Worm (Caenorhabditis elegans) whole organism, young adult: ENCODE data around the gene pat-6.

ENCODE experiments used
- D2030.7 ChIP-seq: fragments of 200-800 bp; sonication (Bioruptor generic); IDR thresholded peaks from 2 replicates; pipeline ENCODE4 v1.3.6; 2022; ENCODE audit warnings: missing genetic modification reagents, missing genetic modification characterization, missing compliant biosample characterization
- K11D2.4 ChIP-seq: fragments of 200-800 bp; sonication (Bioruptor generic); IDR thresholded peaks from 2 replicates; pipeline ENCODE4 v1.3.6; 2022; ENCODE audit warnings: missing genetic modification reagents, missing genetic modification characterization, missing compliant biosample characterization
- Y53G8AR.9 ChIP-seq: fragments of 200-800 bp; sonication (Bioruptor generic); conservative IDR thresholded peaks from 2 replicates; pipeline ENCODE4 v1.3.6; 2022; ENCODE audit warnings: missing genetic modification reagents, missing genetic modification characterization, missing compliant biosample characterization
- aptf-2 ChIP-seq: fragments of 200-800 bp; sonication (Bioruptor generic); conservative IDR thresholded peaks from 2 replicates; pipeline ENCODE4 v1.3.6; 2022; ENCODE audit warnings: missing genetic modification reagents, missing genetic modification characterization, missing compliant biosample characterization
- atf-7 ChIP-seq: sonication (generic microtip); optimal IDR thresholded peaks from 2 replicates; lab custom pipeline; 2017; ENCODE audit warnings: mild to moderate bottlenecking, missing genetic modification characterization, missing compliant biosample characterization
- attf-3 ChIP-seq: fragments of 200-800 bp; sonication (Bioruptor generic); conservative IDR thresholded peaks from 2 replicates; pipeline ENCODE4 v1.3.6; 2022; ENCODE audit warnings: missing genetic modification reagents, missing genetic modification characterization, missing compliant biosample characterization
- attf-5 ChIP-seq: fragments of 200-800 bp; sonication (Bioruptor generic); optimal IDR thresholded peaks from 2 replicates; lab custom pipeline; 2018; ENCODE audit warnings: mild to moderate bottlenecking, missing genetic modification characterization, missing compliant biosample characterization
- bed-2 ChIP-seq: fragments of 200-800 bp; sonication (Bioruptor generic); IDR thresholded peaks from 2 replicates; pipeline ENCODE4 v1.3.6; 2022; ENCODE audit warnings: missing genetic modification reagents, missing genetic modification characterization, missing compliant biosample characterization
- ceh-40 ChIP-seq: fragments of 200-800 bp; sonication (Bioruptor generic); IDR thresholded peaks from 2 replicates; pipeline ENCODE4 v1.3.6; 2022; ENCODE audit warnings: missing genetic modification characterization, missing compliant biosample characterization
- chd-7 ChIP-seq: sonication (generic microtip); optimal IDR thresholded peaks from 2 replicates; lab custom pipeline; 2016; ENCODE audit warnings: mild to moderate bottlenecking, missing genetic modification characterization, moderate library complexity, missing compliant biosample characterization
- dox-1 ChIP-seq: fragments of 200-800 bp; sonication (Bioruptor generic); IDR thresholded peaks from 2 replicates; pipeline ENCODE4 v1.3.6; 2022; ENCODE audit warnings: missing genetic modification reagents, missing genetic modification characterization, missing compliant biosample characterization
- egrh-3 ChIP-seq: fragments of 200-800 bp; sonication (Bioruptor generic); IDR thresholded peaks from 2 replicates; pipeline ENCODE4 v1.3.6; 2022; ENCODE audit warnings: missing genetic modification reagents, missing genetic modification characterization, missing compliant biosample characterization
- ekl-4 ChIP-seq: fragments of 200-800 bp; sonication (Bioruptor generic); IDR thresholded peaks from 2 replicates; pipeline ENCODE4 v1.3.6; 2022; ENCODE audit warnings: missing genetic modification reagents, missing genetic modification characterization, missing compliant biosample characterization
- let-526 ChIP-seq: fragments of 200-800 bp; sonication (Bioruptor generic); IDR thresholded peaks from 2 replicates; pipeline ENCODE4 v1.3.6; 2022; ENCODE audit warnings: missing genetic modification reagents, missing genetic modification characterization, missing compliant biosample characterization
- lin-40 ChIP-seq: sonication (generic microtip); optimal IDR thresholded peaks from 2 replicates; lab custom pipeline; 2016; ENCODE audit warnings: missing genetic modification characterization, mild to moderate bottlenecking, missing compliant biosample characterization, missing genotype, missing genetic modification reagents
- lin-54 ChIP-seq: fragments of 200-800 bp; sonication (Bioruptor generic); optimal IDR thresholded peaks from 2 replicates; lab custom pipeline; 2018; ENCODE audit warnings: mild to moderate bottlenecking, missing genetic modification characterization, missing compliant biosample characterization
- lsl-1 ChIP-seq: fragments of 200-800 bp; sonication (Bioruptor generic); optimal IDR thresholded peaks from 2 replicates; lab custom pipeline; 2018; ENCODE audit warnings: mild to moderate bottlenecking, missing genetic modification characterization, moderate library complexity, missing compliant biosample characterization
- mcd-1 ChIP-seq: fragments of 200-800 bp; sonication (Bioruptor generic); IDR thresholded peaks from 2 replicates; pipeline ENCODE4 v1.3.6; 2022; ENCODE audit warnings: missing genetic modification reagents, missing genetic modification characterization, missing compliant biosample characterization
- nfya-1 ChIP-seq: sonication (generic microtip); optimal IDR thresholded peaks from 2 replicates; lab custom pipeline; 2017; ENCODE audit warnings: antibody characterized with exemption, missing compliant biosample characterization, missing genetic modification characterization, borderline replicate concordance; ENCODE audit not compliant: insufficient read depth
- nfya-2 ChIP-seq: fragments of 200-800 bp; sonication (Bioruptor generic); IDR thresholded peaks from 2 replicates; pipeline ENCODE4 v1.3.6; 2022; ENCODE audit warnings: missing genetic modification reagents, missing genetic modification characterization, missing compliant biosample characterization
- nhr-179 ChIP-seq: sonication (generic microtip); optimal IDR thresholded peaks from 2 replicates; lab custom pipeline; 2016; ENCODE audit warnings: mild to moderate bottlenecking, missing genetic modification characterization, missing compliant biosample characterization
- rcor-1 ChIP-seq: fragments of 200-800 bp; sonication (Bioruptor generic); IDR thresholded peaks from 2 replicates; pipeline ENCODE4 v1.3.6; 2022; ENCODE audit warnings: missing genetic modification reagents, missing genetic modification characterization, missing compliant biosample characterization
- rpc-1 ChIP-seq, 2 experiments: fragments of 150-350 bp in 1 of 2; sonication (generic microtip) in 1 of 2; optimal IDR thresholded peaks; 2 replicates each; lab custom pipeline; 2014 to 2018; ENCODE audit warnings: missing biosample characterization in 1 of 2, missing genetic modification characterization in 1 of 2, missing genetic modification reagents in 1 of 2, missing genotype in 1 of 2
- sdz-38 ChIP-seq: sonication (generic microtip); optimal IDR thresholded peaks from 2 replicates; lab custom pipeline; 2016; ENCODE audit warnings: missing genotype, missing genetic modification characterization, missing compliant biosample characterization
- snpc-1.3 ChIP-seq: sonication (generic microtip); optimal IDR thresholded peaks from 2 replicates; lab custom pipeline; 2017; ENCODE audit warnings: missing genetic modification characterization, mild to moderate bottlenecking, missing compliant biosample characterization, antibody characterized with exemption, moderate library complexity, missing genotype, missing genetic modification reagents; ENCODE audit not compliant: insufficient read depth
- somi-1 ChIP-seq: fragments of 200-800 bp; sonication (Bioruptor generic); optimal IDR thresholded peaks from 2 replicates; lab custom pipeline; 2018; ENCODE audit warnings: mild to moderate bottlenecking, missing genetic modification characterization, missing compliant biosample characterization
- tbp1 ChIP-seq: fragments of 200-800 bp; sonication (Bioruptor generic); optimal IDR thresholded peaks from 2 replicates; lab custom pipeline; 2018; ENCODE audit warnings: mild to moderate bottlenecking, missing genetic modification characterization, missing compliant biosample characterization
- ztf-18 ChIP-seq: sonication (generic microtip); optimal IDR thresholded peaks from 2 replicates; lab custom pipeline; 2016; ENCODE audit warnings: missing genotype, mild to moderate bottlenecking, missing genetic modification characterization, missing compliant biosample characterization
- ztf-26 ChIP-seq: sonication (generic microtip); optimal IDR thresholded peaks from 2 replicates; lab custom pipeline; 2017; ENCODE audit warnings: missing genetic modification characterization, missing compliant biosample characterization

Gene pat-6

DNA sequence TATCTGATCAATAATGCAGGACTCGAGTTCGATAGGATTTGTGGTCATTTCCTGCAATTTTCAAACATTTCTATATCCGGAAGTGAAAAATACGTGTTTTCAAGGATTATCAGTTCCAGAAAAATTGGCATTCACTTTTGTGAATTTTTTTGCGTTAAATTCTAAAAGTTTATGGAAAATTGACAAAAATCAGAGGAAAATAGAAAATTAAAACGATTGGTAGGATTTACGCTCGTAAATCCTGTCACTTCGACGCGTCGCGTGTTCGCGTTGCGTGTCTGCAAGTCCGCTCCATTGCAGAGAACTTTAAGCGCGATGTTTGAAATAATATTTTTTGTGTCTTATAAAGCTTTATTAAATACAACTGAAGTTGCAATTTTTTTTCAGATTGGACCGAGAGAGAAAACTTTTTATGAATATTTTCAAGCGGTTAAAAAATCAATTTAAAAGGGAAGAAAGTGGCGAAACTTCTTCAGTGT is 8.6 kb downstream of the pat-6 start, which contains the start of gene rcat-1 (continued):
- peak; percentile 17; the same call in 1 of the 2 replicates for TF ChIP-seq rcor-1 (GFP tag; lab: Robert Waterston, UW)
- TF ChIP-seq nfya-2: no peak

DNA sequence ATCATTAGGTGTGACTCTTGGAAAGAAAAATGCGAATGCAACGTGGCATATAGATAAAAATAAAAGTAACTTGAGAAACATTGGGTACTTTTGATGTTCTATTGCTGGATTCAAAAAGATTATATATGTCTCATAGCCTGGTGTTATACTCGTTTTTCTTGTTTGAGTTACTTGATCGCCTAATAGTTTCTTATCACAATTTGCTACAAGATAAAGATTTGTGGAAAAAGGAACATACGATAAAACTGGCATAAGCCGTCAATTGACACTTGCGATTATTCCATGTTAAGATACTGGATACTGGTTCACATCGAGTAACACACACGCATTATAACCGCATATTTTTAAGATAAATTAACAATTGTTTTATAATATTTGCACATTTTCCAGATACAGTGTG is 11.6 kb downstream of the pat-6 start, which contains the start of gene grl-19:
TSS of gene grl-19 (minus strand) at position 101 of the 400 bp plus-strand sequence.
- TF ChIP-seq ztf-18 (tag; lab: Kevin White, UChicago): no peak
- no peak for TF ChIP-seq K11D2.4
- no peak for TF ChIP-seq nhr-179 (tag; lab: Kevin White, UChicago)
- no peak for TF ChIP-seq egrh-3 (GFP tag; lab: Robert Waterston, UW)
- TF ChIP-seq dox-1: no peak
- TF ChIP-seq ceh-40: no peak
- TF ChIP-seq let-526: no peak

DNA sequence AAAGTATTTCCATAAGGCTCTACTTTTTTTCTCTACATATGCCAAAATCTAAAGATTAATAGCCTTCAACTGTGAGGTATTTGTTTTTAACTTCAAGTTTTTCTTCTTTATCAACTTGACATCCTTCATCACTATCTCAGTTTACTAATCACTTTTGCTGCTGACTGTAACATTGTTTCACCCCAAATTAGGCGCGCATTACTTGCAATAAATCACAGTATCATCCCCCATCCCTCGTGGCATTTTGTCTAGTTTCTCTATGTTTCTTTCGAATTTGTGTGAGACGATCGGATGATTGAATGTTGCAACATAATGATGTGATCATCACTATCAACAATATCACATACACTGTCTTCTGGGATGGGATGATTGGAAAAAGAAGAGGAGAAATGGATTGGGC is 16.5 kb downstream of the pat-6 start:
- TF ChIP-seq tbp1 (no peak), ztf-26 (peak; percentile 23), nfya-1 (no peak), atf-7 (tag; lab: Kevin White, UChicago) (no peak), somi-1 (GFP tag; lab: Kevin White, UChicago) (peak; percentile 41), ekl-4 (no peak), lin-40 (tag; lab: Kevin White, UChicago) (peak; percentile 27)
- TF ChIP-seq, all 124 proteins: peak for 3

DNA sequence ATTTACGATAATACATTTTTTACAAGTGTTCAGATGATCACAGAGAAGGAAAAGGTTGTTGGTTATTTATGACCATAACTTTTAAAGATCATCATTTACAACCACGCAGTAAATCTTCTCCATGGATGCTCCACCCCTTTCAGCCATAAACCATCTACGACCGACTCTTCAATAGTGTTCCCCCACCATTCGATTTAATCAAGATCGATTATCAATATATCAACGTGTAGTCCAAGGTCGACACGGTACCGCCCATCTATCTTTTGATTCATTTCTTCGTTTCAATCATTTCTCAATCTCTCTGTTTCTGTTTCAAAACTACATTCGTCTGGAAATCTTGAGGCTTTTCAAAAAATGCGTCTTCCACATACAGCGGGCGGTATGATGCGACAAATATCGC is 19.2 kb downstream of the pat-6 start, which contains the start of gene aass-1:
TSS of gene aass-1 (plus strand) at position 301 of the 400 bp plus-strand sequence.
- TF ChIP-seq D2030.7 (GFP tag; lab: Robert Waterston, UW): no peak
- TF ChIP-seq rpc-1 (optimal IDR thresholded peaks at IDR 0.05; lab: Kevin White, UChicago): no peak
- no peak for TF ChIP-seq rpc-1 (tag; optimal IDR thresholded peaks at IDR 0.05; lab: Kevin White, UChicago)
- TF ChIP-seq Y53G8AR.9 (GFP tag; lab: Robert Waterston, UW): no peak
- no peak for TF ChIP-seq attf-3 (GFP tag; lab: Robert Waterston, UW)
- no peak for TF ChIP-seq chd-7 (tag; lab: Kevin White, UChicago)

DNA sequence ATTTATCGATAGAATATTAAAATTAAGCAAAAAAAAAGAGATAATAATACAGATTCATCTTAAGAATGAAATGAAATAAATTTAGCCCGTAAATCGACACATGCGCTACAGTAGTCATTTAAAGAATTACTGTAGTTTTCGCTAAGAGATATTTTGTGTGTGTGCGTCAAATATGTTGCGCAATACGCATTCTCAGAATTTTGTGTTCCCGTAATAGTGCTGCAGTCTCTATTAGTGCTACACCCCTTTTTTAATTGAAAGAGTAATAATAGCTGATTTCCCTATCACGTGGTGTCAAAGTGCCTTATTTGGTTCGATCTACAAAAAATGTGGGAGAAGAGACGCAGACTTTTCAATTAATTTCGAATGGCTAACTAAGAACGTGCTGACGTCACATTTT is 19.8 kb downstream of the pat-6 start:
- TF ChIP-seq lsl-1 (peak; percentile 59), bed-2 (GFP tag; lab: Robert Waterston, UW) (no peak)

DNA sequence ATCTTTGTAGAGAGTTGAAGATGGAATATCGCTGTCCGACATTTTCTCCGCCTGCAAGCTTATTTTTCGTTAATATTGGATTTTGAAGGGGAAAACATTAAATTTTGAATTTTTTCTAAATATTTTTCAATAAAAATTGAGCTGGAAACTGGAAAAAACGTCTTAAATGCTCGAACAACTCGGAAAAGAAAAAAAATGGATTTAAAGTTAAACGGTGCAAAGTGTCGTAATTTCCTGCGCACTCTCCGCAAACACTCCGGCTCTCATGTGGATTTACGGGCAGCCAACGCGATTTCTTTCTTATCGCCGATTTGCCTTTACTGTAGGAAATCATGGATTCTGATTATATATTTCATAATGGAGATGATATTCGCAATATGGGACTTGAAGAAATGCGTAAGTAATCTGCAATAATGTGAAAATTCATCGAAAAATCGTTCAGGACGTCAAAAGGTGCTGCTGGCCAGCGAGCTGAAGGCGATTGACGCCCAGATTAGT is 23.7 kb downstream of the pat-6 start, which contains the start of the genes fnta-1 and cogc-8:
TSS of gene fnta-1 (minus strand) at position 51 of the 498 bp plus-strand sequence.
TSS of gene cogc-8 (plus strand) at position 195 of the 498 bp plus-strand sequence.
- peak; percentile 53 for TF ChIP-seq mcd-1 (GFP tag; lab: Robert Waterston, UW)
- TF ChIP-seq snpc-1.3 (tag; lab: Kevin White, UChicago): peak; percentile 2
- TF ChIP-seq sdz-38 (tag; lab: Kevin White, UChicago): no peak
- no peak for TF ChIP-seq aptf-2 (GFP tag; lab: Robert Waterston, UW)
- peak; percentile 10 for TF ChIP-seq lsl-1
- TF ChIP-seq lin-54 (GFP tag; lab: Kevin White, UChicago): peak; percentile 9
- peak; percentile 15 for TF ChIP-seq attf-5 (GFP tag; lab: Kevin White, UChicago)
- TF ChIP-seq, all 124 proteins: peak for 5
